Fruit fly (Drosophila melanogaster): ENCODE data around the gene CG17350.

The CG17350 gene

dm6 chr2L:19361632-19362142 is 19.0 kb upstream of the CG17350 start (continued):
- TF ChIP-seq Bteb2 (GFP tag; optimal IDR thresholded peaks at IDR 0.05) (no peak), emc (GFP tag; optimal IDR thresholded peaks at IDR 0.05) (no peak), dmrt99B (tag; optimal IDR thresholded peaks at IDR 0.05) (peak; percentile 38), CG1792 (GFP tag; optimal IDR thresholded peaks at IDR 0.05) (no peak), Optix (GFP tag; IDR thresholded peaks at IDR 0.05) (no peak), CG10979 (tag; optimal IDR thresholded peaks at IDR 0.05) (peak; percentile 21), fd64A (GFP tag; optimal IDR thresholded peaks at IDR 0.05) (no peak), CG34224 (GFP tag; IDR thresholded peaks at IDR 0.05; ENCODE audit: partially characterized antibody) (no peak), ara (GFP tag; IDR thresholded peaks at IDR 0.05) (no peak), corto (GFP tag; optimal IDR thresholded peaks at IDR 0.05) (peak; percentile 19), Stat92E (GFP tag; optimal IDR thresholded peaks at IDR 0.05) (peak in 1 of 3 experiments; percentile 71), CG1832 (GFP tag; optimal IDR thresholded peaks at IDR 0.05) (peak; percentile 27), bowl (GFP tag; IDR thresholded peaks at IDR 0.05) (no peak), cad (GFP tag; optimal IDR thresholded peaks at IDR 0.05) (no peak), zf30C (GFP tag; optimal IDR thresholded peaks at IDR 0.05) (no peak), gem (tag; optimal IDR thresholded peaks at IDR 0.05) (peak; percentile 34), CG31441 (GFP tag; IDR thresholded peaks at IDR 0.05) (0 out of 2 replicates have a peak, but pooled peaks have one; percentile 8), Mes4 (GFP tag; optimal IDR thresholded peaks at IDR 0.05) (no peak), CG17359 (tag; optimal IDR thresholded peaks at IDR 0.05) (no peak), crol (GFP tag; IDR thresholded peaks at IDR 0.05) (peak; percentile 69), Hmr (GFP tag; optimal IDR thresholded peaks at IDR 0.05) (peak; percentile 8), jing (GFP tag; optimal IDR thresholded peaks at IDR 0.05) (peak; percentile 4), Ssrp (tag; optimal IDR thresholded peaks at IDR 0.05) (peak; percentile 31), odd (GFP tag; optimal IDR thresholded peaks at IDR 0.05) (no peak), CG4424 (GFP tag; optimal IDR thresholded peaks at IDR 0.05) (peak; percentile 4), row (GFP tag; IDR thresholded peaks at IDR 0.05) (peak; percentile 20; the same call in 2 of the 3 replicates), CG34376 (GFP tag; optimal IDR thresholded peaks at IDR 0.05) (no peak), CG4360 (GFP tag; IDR thresholded peaks at IDR 0.05) (peak; percentile 79; the same call in 1 of the 2 replicates), Lpt (GFP tag; optimal IDR thresholded peaks at IDR 0.05) (no peak), ewg (GFP tag; optimal IDR thresholded peaks at IDR 0.05) (no peak), Med (GFP tag) (no peak), ase (GFP tag; IDR thresholded peaks at IDR 0.05) (no peak), aop (GFP tag; IDR thresholded peaks at IDR 0.05) (no peak), twi (tag; optimal IDR thresholded peaks at IDR 0.05) (no peak), CG32772 (GFP tag; IDR thresholded peaks at IDR 0.05) (no peak), CG18011 (GFP tag; optimal IDR thresholded peaks at IDR 0.05) (no peak), YL-1 (GFP tag; optimal IDR thresholded peaks at IDR 0.05) (no peak), tll (GFP tag; optimal IDR thresholded peaks at IDR 0.05) (no peak), CG18262 (tag; optimal IDR thresholded peaks at IDR 0.05) (peak; percentile 23), Camta (GFP tag; optimal IDR thresholded peaks at IDR 0.05) (no peak), Atf6 (GFP tag; IDR thresholded peaks at IDR 0.05) (no peak), CG9727 (GFP tag; optimal IDR thresholded peaks at IDR 0.05) (no peak), lab (GFP tag; optimal IDR thresholded peaks at IDR 0.05) (no peak), inv (GFP tag; IDR thresholded peaks at IDR 0.05; ENCODE audit: partially characterized antibody) (no peak), Lim3 (GFP tag; IDR thresholded peaks at IDR 0.05) (no peak), sd (tag; optimal IDR thresholded peaks at IDR 0.05) (peak; percentile 67), chm (GFP tag; IDR thresholded peaks at IDR 0.05) (0 out of 2 replicates have a peak, but pooled peaks have one; percentile 13), CG5953 (GFP tag; IDR thresholded peaks at IDR 0.05) (no peak), pan (optimal IDR thresholded peaks at IDR 0.05) (no peak), pan (GFP tag; optimal IDR thresholded peaks at IDR 0.05 in 1 of 2, IDR thresholded peaks at IDR 0.05 in 1 of 2) (no peak), grau (tag; optimal IDR thresholded peaks at IDR 0.05) (peak; percentile 35)
